Fruit fly (Drosophila melanogaster): Measurements from ENCODE around the gene mtgo.

The mtgo gene

DNA sequence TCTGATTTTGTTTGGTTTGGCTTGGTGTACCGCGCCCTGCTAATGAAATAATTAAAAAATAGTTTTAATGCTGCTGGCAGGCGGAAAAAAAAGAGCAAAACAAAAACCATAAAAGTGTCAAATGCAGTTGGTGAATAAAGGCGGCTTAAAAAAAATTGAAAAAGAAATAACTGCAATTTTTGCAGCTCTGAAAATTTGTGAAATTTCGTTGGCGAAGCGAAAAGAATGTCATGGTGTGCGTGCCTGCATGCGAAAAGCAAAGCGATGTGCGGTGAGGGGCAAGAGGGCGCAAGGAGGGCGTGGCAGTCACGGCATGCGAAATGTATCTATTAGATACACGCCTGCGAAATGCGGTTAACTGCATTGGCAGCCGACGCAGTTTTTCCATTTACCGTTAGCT is 93.5 kb downstream of the mtgo start:
- TF ChIP-seq Gug (GFP tag; IDR thresholded peaks at IDR 0.05) (0 out of 2 replicates have a peak, but pooled peaks have one; percentile 24), ss (GFP tag; optimal IDR thresholded peaks at IDR 0.05) (peak in 1 of 2 experiments; percentile 31), CG3919 (GFP tag; optimal IDR thresholded peaks at IDR 0.05) (no peak), achi (GFP tag; optimal IDR thresholded peaks at IDR 0.05) (no peak), CG8319 (GFP tag; optimal IDR thresholded peaks at IDR 0.05) (no peak), dac (GFP tag; optimal IDR thresholded peaks at IDR 0.05) (no peak)

DNA sequence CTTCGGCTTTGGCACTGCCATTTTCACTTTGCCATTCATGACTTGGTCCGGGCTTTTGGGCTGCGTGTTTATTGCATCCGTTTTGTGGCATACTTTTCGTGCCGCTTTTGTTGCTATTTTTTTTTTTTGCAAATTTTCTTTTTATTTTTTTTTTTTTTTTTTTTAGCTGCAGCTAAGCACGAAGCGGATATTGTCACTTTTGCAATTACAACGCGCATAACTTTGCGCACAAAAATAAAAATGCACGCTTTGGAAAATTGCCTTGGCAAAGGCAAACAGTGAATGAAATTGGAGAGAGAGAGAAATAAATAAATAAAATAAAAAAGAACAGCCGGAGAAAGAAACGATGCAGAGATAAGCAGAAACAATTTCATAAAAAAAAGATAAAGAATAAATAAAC is 96.0 kb downstream of the mtgo start:
- TF ChIP-seq Hr38 (GFP tag; optimal IDR thresholded peaks at IDR 0.05) (no peak), CG8119 (GFP tag; IDR thresholded peaks at IDR 0.05) (peak; percentile 43; the same call in 2 of the 3 replicates), achi (GFP tag; optimal IDR thresholded peaks at IDR 0.05) (no peak), CG31627 (GFP tag; optimal IDR thresholded peaks at IDR 0.05) (no peak), CG15336 (GFP tag; IDR thresholded peaks at IDR 0.05) (peak; percentile 44; the same call in 1 of the 2 replicates), eg (GFP tag; IDR thresholded peaks at IDR 0.05) (peak; percentile 55; the same call in 1 of the 3 replicates), CG11762 (GFP tag; optimal IDR thresholded peaks at IDR 0.05; ENCODE audit: insufficient read depth) (no peak), fd85E (GFP tag; optimal IDR thresholded peaks at IDR 0.05) (no peak), Ets96B (tag; optimal IDR thresholded peaks at IDR 0.05) (no peak), spab (GFP tag; optimal IDR thresholded peaks at IDR 0.05) (no peak), Lpt (GFP tag; optimal IDR thresholded peaks at IDR 0.05) (peak; percentile 19), svp (GFP tag) (no peak)

DNA sequence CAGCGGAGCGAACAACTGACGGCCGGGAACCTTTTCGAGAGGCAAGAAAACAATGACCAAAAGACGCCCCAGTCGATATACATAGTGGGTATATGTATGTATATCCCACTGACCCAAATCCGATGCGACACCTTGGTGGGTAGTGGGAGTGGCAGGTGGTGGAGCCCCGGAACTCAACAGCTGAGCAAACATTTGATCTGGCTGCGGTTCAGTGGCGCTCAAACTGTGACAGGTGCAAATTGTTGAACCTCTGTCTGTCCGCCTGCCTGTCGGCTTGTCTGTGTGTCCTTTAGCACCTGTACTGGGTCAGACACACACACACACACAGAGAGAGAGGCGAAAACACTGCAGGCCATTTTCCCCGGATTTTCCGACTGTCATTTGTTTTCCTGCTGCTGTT is 98.6 kb downstream of the mtgo start:
- TF ChIP-seq fkh (GFP tag; optimal IDR thresholded peaks at IDR 0.05) = peak; percentile 11
- TF ChIP-seq CG9139 (GFP tag; optimal IDR thresholded peaks at IDR 0.05) = no peak

DNA sequence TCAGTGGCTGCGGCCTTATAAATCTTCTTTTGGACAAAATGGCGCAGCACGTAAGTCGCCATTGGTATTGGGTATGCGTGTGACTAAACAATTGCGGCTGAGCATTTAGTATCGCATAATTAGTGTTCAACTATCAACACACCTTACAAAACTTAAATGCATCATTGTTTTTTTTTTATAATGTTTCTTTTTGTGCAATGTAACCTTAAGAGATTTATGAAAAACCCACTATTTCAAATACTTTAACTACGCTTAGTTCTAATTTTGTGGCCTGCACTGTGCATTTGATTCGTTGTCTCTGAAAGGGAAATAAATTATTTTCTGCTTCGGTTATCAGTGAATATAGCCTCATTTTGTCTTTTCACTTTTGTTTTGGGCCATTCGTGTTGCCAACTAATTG is 99.1 kb downstream of the mtgo start:
- TF ChIP-seq CG34406 (GFP tag; optimal IDR thresholded peaks at IDR 0.05) (peak; percentile 59), CG4318 (GFP tag; optimal IDR thresholded peaks at IDR 0.05) (peak; percentile 18), CG3919 (GFP tag; optimal IDR thresholded peaks at IDR 0.05) (peak; percentile 64), CG9139 (GFP tag; optimal IDR thresholded peaks at IDR 0.05) (no peak), CG6276 (GFP tag; optimal IDR thresholded peaks at IDR 0.05) (peak; percentile 57), Sox102F (GFP tag; optimal IDR thresholded peaks at IDR 0.05) (peak; percentile 71), esn (GFP tag; optimal IDR thresholded peaks at IDR 0.05) (peak; percentile 80), CG10631 (GFP tag; optimal IDR thresholded peaks at IDR 0.05) (peak; percentile 32), dac (GFP tag; optimal IDR thresholded peaks at IDR 0.05) (peak; percentile 3), vri (GFP tag; optimal IDR thresholded peaks at IDR 0.05) (peak; percentile 54), Blimp-1 (GFP tag; optimal IDR thresholded peaks at IDR 0.05) (peak; percentile 43), svp (GFP tag) (peak; percentile 79), Hr4 (GFP tag; optimal IDR thresholded peaks at IDR 0.05) (peak; percentile 46), net (GFP tag; optimal IDR thresholded peaks at IDR 0.05) (peak; percentile 3), CG10669 (GFP tag; optimal IDR thresholded peaks at IDR 0.05) (peak; percentile 62), CG16779 (tag; optimal IDR thresholded peaks at IDR 0.05) (no peak), salr (GFP tag; optimal IDR thresholded peaks at IDR 0.05) (peak in 1 of 2 experiments; percentile 29), CG1621 (tag; optimal IDR thresholded peaks at IDR 0.05) (peak; percentile 38), spab (GFP tag; optimal IDR thresholded peaks at IDR 0.05) (peak; percentile 49), OdsH (GFP tag; optimal IDR thresholded peaks at IDR 0.05) (peak; percentile 67), Hr39 (GFP tag; optimal IDR thresholded peaks at IDR 0.05) (peak; percentile 73), Eip78C (GFP tag) (peak; percentile 86), CG3032 (tag; optimal IDR thresholded peaks at IDR 0.05) (peak; percentile 33), eg (GFP tag; IDR thresholded peaks at IDR 0.05) (peak; percentile 70), ss (GFP tag; optimal IDR thresholded peaks at IDR 0.05) (peak in 1 of 2 experiments; percentile 7), CG6792 (GFP tag; optimal IDR thresholded peaks at IDR 0.05) (peak; percentile 67), CG6854 (GFP tag; optimal IDR thresholded peaks at IDR 0.05) (peak; percentile 8), Smox (GFP tag; optimal IDR thresholded peaks at IDR 0.05) (peak; percentile 53), CG7368 (GFP tag; optimal IDR thresholded peaks at IDR 0.05) (peak; percentile 31), CG11762 (GFP tag; optimal IDR thresholded peaks at IDR 0.05; ENCODE audit: insufficient read depth) (peak; percentile 47), Gug (GFP tag; IDR thresholded peaks at IDR 0.05) (no peak), Sox15 (GFP tag; optimal IDR thresholded peaks at IDR 0.05) (peak; percentile 42), lz (GFP tag; optimal IDR thresholded peaks at IDR 0.05) (peak; percentile 60), Met (GFP tag; optimal IDR thresholded peaks at IDR 0.05) (peak; percentile 82), CG15336 (GFP tag; IDR thresholded peaks at IDR 0.05) (peak; percentile 74), CG11902 (GFP tag; optimal IDR thresholded peaks at IDR 0.05) (peak; percentile 43), CG31627 (GFP tag; optimal IDR thresholded peaks at IDR 0.05) (peak; percentile 78)

All from whole organism, prepupa.